Worm (Caenorhabditis elegans) whole organism, L1 larva: ENCODE measurements around the gene rpc-11.
A peak's percentile ranks its signal among the peaks of the same experiment; 100 is the strongest.

ENCODE experiments used
- C04F5.9 ChIP-seq: sonication (generic microtip); optimal IDR thresholded peaks from 2 replicates; lab custom pipeline; 2016; ENCODE audit warnings: missing genetic modification characterization, missing compliant biosample characterization
- C16A3.4 ChIP-seq: fragments of 150-350 bp; optimal IDR thresholded peaks from 2 replicates; lab custom pipeline; 2014; ENCODE audit warnings: missing biosample characterization, missing genetic modification characterization
- C34B4.2 ChIP-seq: sonication (generic microtip); optimal IDR thresholded peaks from 2 replicates; lab custom pipeline; 2017; ENCODE audit warnings: mild to moderate bottlenecking, missing genetic modification characterization, missing compliant biosample characterization
- alr-1 ChIP-seq: fragments of 200-800 bp; sonication (Bioruptor generic); optimal IDR thresholded peaks from 2 replicates; lab custom pipeline; 2018; ENCODE audit warnings: borderline replicate concordance, mild to moderate bottlenecking, missing genetic modification characterization, missing compliant biosample characterization
- aly-2 ChIP-seq: fragments of 150-350 bp; optimal IDR thresholded peaks from 2 replicates; lab custom pipeline; 2014; ENCODE audit warnings: missing biosample characterization, missing genetic modification characterization
- ama-1 ChIP-seq: fragments of 150-350 bp; optimal IDR thresholded peaks from 2 replicates; lab custom pipeline; 2014
- ceh-88 ChIP-seq: fragments of 200-800 bp; sonication (Bioruptor generic); IDR thresholded peaks from 2 replicates; pipeline ENCODE4 v1.3.6; 2022; ENCODE audit warnings: missing genetic modification characterization, missing compliant biosample characterization
- dpl-1 ChIP-seq, 3 experiments: fragments of 150-350 bp in 2 of 3; sonication (generic microtip) in 1 of 3; optimal IDR thresholded peaks; 2 replicates each; lab custom pipeline; 2014 to 2017; ENCODE audit warnings: missing biosample characterization in 3 of 3, missing genetic modification characterization in 3 of 3, missing genetic modification reagents in 3 of 3
- dsc-1 ChIP-seq: sonication (generic microtip); optimal IDR thresholded peaks from 2 replicates; lab custom pipeline; 2016; ENCODE audit warnings: mild to moderate bottlenecking, missing genetic modification characterization, missing compliant biosample characterization
- efl-1 ChIP-seq, 4 experiments: fragments of 150-350 bp; optimal IDR thresholded peaks in 3 of 4; peaks in 1 of 4; 1 replicate in 1 of 4; 2 replicates in 3 of 4; lab custom pipeline; 2014; ENCODE audit warnings: missing biosample characterization in 2 of 4, missing genetic modification characterization in 2 of 4, missing genetic modification reagents in 2 of 4
- efl-3 ChIP-seq: fragments of 200-800 bp; sonication (Bioruptor generic); optimal IDR thresholded peaks from 2 replicates; lab custom pipeline; 2018; ENCODE audit warnings: mild to moderate bottlenecking, missing genetic modification characterization, missing compliant biosample characterization
- egl-27 ChIP-seq, 2 experiments: fragments of 150-350 bp in 1 of 2; sonication (generic microtip); optimal IDR thresholded peaks; 3 replicates each; lab custom pipeline; 2017 to 2018; ENCODE audit warnings: missing biosample characterization in 2 of 2, missing genetic modification characterization in 2 of 2, missing genetic modification reagents in 2 of 2
- elt-2 ChIP-seq: sonication (generic microtip); optimal IDR thresholded peaks from 2 replicates; lab custom pipeline; 2016; ENCODE audit warnings: missing genetic modification characterization, mild to moderate bottlenecking, inconsistent platforms, missing compliant biosample characterization, missing genetic modification reagents
- ets-5 ChIP-seq: fragments of 200-800 bp; sonication (Bioruptor generic); IDR thresholded peaks from 2 replicates; pipeline ENCODE4 v1.3.6; 2022; ENCODE audit warnings: missing genetic modification characterization, missing compliant biosample characterization
- fkh-10 ChIP-seq: sonication (generic microtip); optimal IDR thresholded peaks from 2 replicates; lab custom pipeline; 2017; ENCODE audit warnings: missing biosample characterization, missing genetic modification reagents, missing genetic modification characterization
- fkh-8 ChIP-seq: sonication (generic microtip); optimal IDR thresholded peaks from 2 replicates; lab custom pipeline; 2016; ENCODE audit warnings: mild to moderate bottlenecking, missing genetic modification characterization, missing compliant biosample characterization
- fos-1 ChIP-seq: fragments of 150-350 bp; optimal IDR thresholded peaks from 2 replicates; lab custom pipeline; 2014; ENCODE audit warnings: missing biosample characterization, missing genetic modification characterization
- hlh-4 ChIP-seq: sonication (generic microtip); optimal IDR thresholded peaks from 2 replicates; lab custom pipeline; 2016; ENCODE audit warnings: mild to moderate bottlenecking, missing genetic modification characterization, missing compliant biosample characterization
- hpl-2 ChIP-seq: fragments of 150-350 bp; optimal IDR thresholded peaks from 2 replicates; lab custom pipeline; 2014; ENCODE audit warnings: missing biosample characterization, missing genetic modification reagents, missing genetic modification characterization
- isw-1 ChIP-seq: fragments of 200-800 bp; sonication (Bioruptor generic); IDR thresholded peaks from 2 replicates; pipeline ENCODE4 v1.3.6; 2022; ENCODE audit warnings: missing genetic modification characterization, missing compliant biosample characterization
- lin-13 ChIP-seq: fragments of 150-350 bp; optimal IDR thresholded peaks from 2 replicates; lab custom pipeline; 2014; ENCODE audit warnings: missing biosample characterization, missing genetic modification reagents, missing genetic modification characterization
- lin-14 ChIP-seq: fragments of 200-800 bp; sonication (Bioruptor generic); optimal IDR thresholded peaks from 2 replicates; lab custom pipeline; 2018; ENCODE audit warnings: mild to moderate bottlenecking, missing genetic modification characterization, moderate library complexity, missing compliant biosample characterization
- lin-35 ChIP-seq, 2 experiments: fragments of 150-350 bp; optimal IDR thresholded peaks; 2 replicates each; lab custom pipeline; 2014; ENCODE audit warnings: missing biosample characterization in 2 of 2, missing genetic modification characterization in 2 of 2, missing genetic modification reagents in 2 of 2
- lir-3 ChIP-seq: sonication (generic microtip); optimal IDR thresholded peaks from 2 replicates; lab custom pipeline; 2016; ENCODE audit warnings: mild to moderate bottlenecking, missing genetic modification characterization, moderate library complexity, missing compliant biosample characterization; ENCODE audit not compliant: poor library complexity
- lsy-2 ChIP-seq, 2 experiments: fragments of 150-350 bp; optimal IDR thresholded peaks; 2 replicates each; lab custom pipeline; 2014; ENCODE audit warnings: missing biosample characterization in 2 of 2, missing genetic modification characterization in 2 of 2
- mdl-1 ChIP-seq, 2 experiments: fragments of 150-350 bp; optimal IDR thresholded peaks; 2 replicates each; lab custom pipeline; 2014 to 2017; ENCODE audit warnings: missing biosample characterization in 2 of 2, missing genetic modification characterization in 2 of 2, inconsistent platforms in 1 of 2
- mef-2 ChIP-seq: fragments of 150-350 bp; optimal IDR thresholded peaks from 2 replicates; lab custom pipeline; 2014; ENCODE audit warnings: missing biosample characterization, missing genetic modification characterization
- mep-1 ChIP-seq: fragments of 150-350 bp; optimal IDR thresholded peaks from 2 replicates; lab custom pipeline; 2014; ENCODE audit warnings: missing biosample characterization, missing genetic modification characterization
- nhr-11 ChIP-seq: fragments of 150-350 bp; optimal IDR thresholded peaks from 2 replicates; lab custom pipeline; 2014; ENCODE audit warnings: missing biosample characterization, missing genetic modification characterization
- nhr-237 ChIP-seq: fragments of 150-350 bp; optimal IDR thresholded peaks from 2 replicates; lab custom pipeline; 2014; ENCODE audit warnings: missing biosample characterization, missing genetic modification characterization
- nhr-47 ChIP-seq: sonication (generic microtip); optimal IDR thresholded peaks from 2 replicates; lab custom pipeline; 2016; ENCODE audit warnings: mild to moderate bottlenecking, missing genetic modification characterization, moderate library complexity, missing compliant biosample characterization
- nhr-71 ChIP-seq: sonication (generic microtip); optimal IDR thresholded peaks from 2 replicates; lab custom pipeline; 2016; ENCODE audit warnings: mild to moderate bottlenecking, missing genetic modification characterization, moderate library complexity, missing compliant biosample characterization
- nhr-76 ChIP-seq: sonication (generic microtip); optimal IDR thresholded peaks from 2 replicates; lab custom pipeline; 2017; ENCODE audit warnings: missing biosample characterization, missing genetic modification characterization
- nhr-77 ChIP-seq: fragments of 150-350 bp; optimal IDR thresholded peaks from 2 replicates; lab custom pipeline; 2014; ENCODE audit warnings: missing biosample characterization, missing genetic modification characterization
- nhr-84 ChIP-seq: sonication (generic microtip); optimal IDR thresholded peaks from 2 replicates; lab custom pipeline; 2017; ENCODE audit warnings: missing biosample characterization, missing genetic modification characterization
- nhr-85 ChIP-seq: sonication (generic microtip); peaks from one replicate; lab custom pipeline; 2016; ENCODE audit warnings: missing genetic modification characterization, inconsistent platforms, missing compliant biosample characterization
- nhr-90 ChIP-seq: sonication (generic microtip); optimal IDR thresholded peaks from 2 replicates; lab custom pipeline; 2016; ENCODE audit warnings: mild to moderate bottlenecking, missing genetic modification characterization, missing compliant biosample characterization; ENCODE audit not compliant: poor library complexity
- pax-3 ChIP-seq: fragments of 200-800 bp; sonication (Bioruptor generic); optimal IDR thresholded peaks from 2 replicates; lab custom pipeline; 2018; ENCODE audit warnings: mild to moderate bottlenecking, missing genetic modification characterization, moderate library complexity, missing compliant biosample characterization
- rnt-1 ChIP-seq: sonication (generic microtip); optimal IDR thresholded peaks from 2 replicates; lab custom pipeline; 2016; ENCODE audit warnings: mild to moderate bottlenecking, missing genetic modification characterization, moderate library complexity, missing compliant biosample characterization
- skn-1 ChIP-seq: fragments of 150-350 bp; optimal IDR thresholded peaks from 2 replicates; lab custom pipeline; 2014; ENCODE audit warnings: missing biosample characterization, missing genetic modification characterization
- snu-23 ChIP-seq: sonication (generic microtip); optimal IDR thresholded peaks from 2 replicates; lab custom pipeline; 2016; ENCODE audit warnings: missing genetic modification characterization, missing compliant biosample characterization
- sox-4 ChIP-seq: sonication (generic microtip); optimal IDR thresholded peaks from 2 replicates; lab custom pipeline; 2016; ENCODE audit warnings: missing genetic modification characterization, missing compliant biosample characterization
- swsn-7 ChIP-seq: sonication (generic microtip); optimal IDR thresholded peaks from 2 replicates; lab custom pipeline; 2016; ENCODE audit warnings: missing genetic modification characterization, missing compliant biosample characterization
- unc-130 ChIP-seq: fragments of 150-350 bp; optimal IDR thresholded peaks from 2 replicates; lab custom pipeline; 2017; ENCODE audit warnings: missing biosample characterization, missing genetic modification characterization, inconsistent platforms
- unc-98 ChIP-seq: fragments of 200-800 bp; sonication (Bioruptor generic); IDR thresholded peaks from 2 replicates; pipeline ENCODE4 v1.3.6; 2022; ENCODE audit warnings: missing genetic modification characterization, missing compliant biosample characterization
- vab-15 ChIP-seq: sonication (generic microtip); optimal IDR thresholded peaks from 2 replicates; lab custom pipeline; 2017; ENCODE audit warnings: missing genotype, mild to moderate bottlenecking, missing genetic modification characterization, missing compliant biosample characterization
- xbp-1 ChIP-seq: sonication (generic microtip); optimal IDR thresholded peaks from 2 replicates; lab custom pipeline; 2016; ENCODE audit warnings: missing genetic modification characterization, missing compliant biosample characterization
- zag-1 ChIP-seq: fragments of 150-350 bp; optimal IDR thresholded peaks from 2 replicates; lab custom pipeline; 2014; ENCODE audit warnings: missing biosample characterization, missing genetic modification characterization
- ztf-11 ChIP-seq, 2 experiments: sonication (generic microtip); optimal IDR thresholded peaks; 2 replicates each; lab custom pipeline; 2016 to 2017; ENCODE audit warnings: missing genetic modification characterization in 2 of 2, missing biosample characterization in 1 of 2, missing compliant biosample characterization in 1 of 2

Gene rpc-11

ce11 chrIV:1420603-1421002 is 10.8 kb upstream of the rpc-11 start, which contains the start of gene jtr-1:
jtr-1 (plus strand) TSS chrIV:1420929.
- no peak for TF ChIP-seq ama-1 (lab: Kevin White, UChicago)
- TF ChIP-seq ztf-11 (tag; optimal IDR thresholded peaks at IDR 0.05; lab: Kevin White, UChicago), result no peak
- no peak for TF ChIP-seq dsc-1
- no peak for TF ChIP-seq egl-27 (tag; optimal IDR thresholded peaks at IDR 0.05; lab: Kevin White, UChicago)
- no peak for TF ChIP-seq alr-1
- TF ChIP-seq nhr-76, result no peak
- TF ChIP-seq lin-35 (GFP tag; optimal IDR thresholded peaks at IDR 0.05; lab: Kevin White, UChicago), result no peak
- no peak for TF ChIP-seq nhr-237 (tag; lab: Kevin White, UChicago)
- no peak for TF ChIP-seq nhr-84 (tag; lab: Kevin White, UChicago)
- no peak for TF ChIP-seq hlh-4 (tag; lab: Kevin White, UChicago)
- no peak for TF ChIP-seq ceh-88

- TF ChIP-seq fkh-10 (GFP tag; lab: Kevin White, UChicago) (peak; percentile 92), elt-2 (tag; lab: Kevin White, UChicago) (peak; percentile 12), nhr-71 (peak; percentile 94), aly-2 (peak; percentile 41), mep-1 (tag; lab: Kevin White, UChicago) (peak; percentile 75), swsn-7 (tag; lab: Kevin White, UChicago) (peak; percentile 79), nhr-11 (tag; lab: Kevin White, UChicago) (peak; percentile 38), mef-2 (tag; lab: Kevin White, UChicago) (peak; percentile 19), nhr-237 (tag; lab: Kevin White, UChicago) (peak; percentile 89), lin-35 (GFP tag; optimal IDR thresholded peaks at IDR 0.05; lab: Kevin White, UChicago) (peak; percentile 92 to 94), nhr-47 (tag; lab: Kevin White, UChicago) (peak; percentile 91), C04F5.9 (tag; lab: Kevin White, UChicago) (peak; percentile 61), ets-5 (GFP tag; lab: Robert Waterston, UW) (no peak), nhr-85 (tag; lab: Kevin White, UChicago) (peak; percentile 69), unc-130 (tag; lab: Kevin White, UChicago) (peak; percentile 88), isw-1 (peak; percentile 93), C34B4.2 (tag; lab: Kevin White, UChicago) (no peak), lin-13 (peak; percentile 97), unc-98 (GFP tag; lab: Robert Waterston, UW) (peak; percentile 55; the same call in 1 of the 2 replicates), lir-3 (tag; lab: Kevin White, UChicago) (no peak), fos-1 (tag; lab: Kevin White, UChicago) (peak; percentile 70), dpl-1 (GFP tag; optimal IDR thresholded peaks at IDR 0.05; lab: Kevin White, UChicago) (peak; percentile 79 to 88 (median 83)), xbp-1 (tag; lab: Kevin White, UChicago) (peak; percentile 84), efl-1 (optimal IDR thresholded peaks at IDR 0.05; lab: Kevin White, UChicago) (peak; percentile 87 to 94), efl-1 (GFP tag; optimal IDR thresholded peaks at IDR 0.05 in 1 of 2; lab: Kevin White, UChicago) (peak; percentile 82 to 97), vab-15 (peak; percentile 41), ztf-11 (tag; optimal IDR thresholded peaks at IDR 0.05; lab: Kevin White, UChicago) (peak in 1 of 2 experiments; percentile 58), nhr-90 (tag; lab: Kevin White, UChicago) (peak; percentile 81), hpl-2 (GFP tag; lab: Kevin White, UChicago) (peak; percentile 1), zag-1 (tag; lab: Kevin White, UChicago) (peak; percentile 31), snu-23 (GFP tag; lab: Kevin White, UChicago) (peak; percentile 94), mdl-1 (tag; optimal IDR thresholded peaks at IDR 0.05; lab: Kevin White, UChicago) (peak in 1 of 2 experiments; percentile 87), fkh-8 (tag; lab: Kevin White, UChicago) (peak; percentile 97), nhr-77 (peak; percentile 89), egl-27 (tag; optimal IDR thresholded peaks at IDR 0.05; lab: Kevin White, UChicago) (peak; percentile 57 to 68), skn-1 (tag; lab: Kevin White, UChicago) (peak; percentile 96), C16A3.4 (tag; lab: Kevin White, UChicago) (peak; percentile 95), efl-3 (GFP tag; lab: Kevin White, UChicago) (no peak), sox-4 (tag; lab: Kevin White, UChicago) (peak; percentile 40), lin-14 (GFP tag; lab: Kevin White, UChicago) (peak; percentile 98), rnt-1 (tag; lab: Kevin White, UChicago) (peak; percentile 91), lsy-2 (tag; optimal IDR thresholded peaks at IDR 0.05; lab: Kevin White, UChicago) (peak; percentile 88 to 95), pax-3 (tag; lab: Kevin White, UChicago) (peak; percentile 75)
Observed at ce11 chrIV:1419795-1420509, 10.1 kb upstream of the rpc-11 start, which contains the start of gene Y77E11A.7. Y77E11A.7 (minus strand) TSS chrIV:1419849.
